Fruit fly (Drosophila melanogaster) whole organism, embryonic: ENCODE data around the gene Kdsr.
A peak's percentile ranks its signal among the peaks of the same experiment; 100 is the strongest.

Experiments used
- B-H2 ChIP-seq: fragments of 200-800 bp; sonication (Bioruptor generic); optimal IDR thresholded peaks from 2 replicates; lab custom pipeline; 2018; ENCODE audit warnings: missing biosample characterization, mild to moderate bottlenecking, missing genetic modification characterization
- Bgb ChIP-seq: fragments of 200-800 bp; sonication (Bioruptor generic); IDR thresholded peaks from 2 replicates; pipeline ENCODE4 v1.3.6; 2022; ENCODE audit warnings: missing biosample characterization, missing genetic modification characterization; ENCODE audit not compliant: partially characterized antibody
- CG10147 ChIP-seq: fragments of 200-800 bp; sonication (Bioruptor generic); optimal IDR thresholded peaks from 2 replicates; lab custom pipeline; 2019; ENCODE audit warnings: missing biosample characterization, mild to moderate bottlenecking, missing genetic modification characterization, moderate library complexity
- CG10431 ChIP-seq: fragments of 200-800 bp; sonication (Bioruptor generic); optimal IDR thresholded peaks from 3 replicates; lab custom pipeline; 2018; ENCODE audit warnings: missing biosample characterization, mild to moderate bottlenecking, missing genetic modification characterization
- CG10543 ChIP-seq: fragments of 200-800 bp; sonication (Bioruptor generic); optimal IDR thresholded peaks from 3 replicates; lab custom pipeline; 2017; ENCODE audit warnings: missing biosample characterization, mild to moderate bottlenecking, missing genetic modification characterization, moderate library complexity
- CG10654 ChIP-seq: fragments of 200-800 bp; sonication (Bioruptor generic); optimal IDR thresholded peaks from 2 replicates; lab custom pipeline; 2016; ENCODE audit warnings: missing biosample characterization, missing genetic modification characterization
- CG11695 ChIP-seq: fragments of 200-800 bp; sonication (Bioruptor generic); IDR thresholded peaks from 3 replicates; pipeline ENCODE4 v1.3.6; 2022; ENCODE audit warnings: missing biosample characterization, missing genetic modification characterization
- CG13296 ChIP-seq: fragments of 200-800 bp; sonication (Bioruptor generic); optimal IDR thresholded peaks from 3 replicates; lab custom pipeline; 2018; ENCODE audit warnings: missing biosample characterization, mild to moderate bottlenecking, missing genetic modification characterization
- CG14014 ChIP-seq: fragments of 200-800 bp; sonication (Bioruptor generic); IDR thresholded peaks from 2 replicates; pipeline ENCODE4 v1.3.6; 2022; ENCODE audit warnings: missing biosample characterization, missing genetic modification characterization
- CG17568 ChIP-seq: fragments of 200-800 bp; sonication (Bioruptor generic); optimal IDR thresholded peaks from 2 replicates; lab custom pipeline; 2018; ENCODE audit warnings: missing biosample characterization, mild to moderate bottlenecking, missing genetic modification characterization, moderate library complexity
- CG3163 ChIP-seq: fragments of 200-800 bp; sonication (Bioruptor generic); optimal IDR thresholded peaks from 3 replicates; lab custom pipeline; 2016; ENCODE audit warnings: missing biosample characterization, missing genetic modification characterization
- CG3281 ChIP-seq: fragments of 200-800 bp; sonication (Bioruptor generic); optimal IDR thresholded peaks from 3 replicates; lab custom pipeline; 2017; ENCODE audit warnings: missing biosample characterization, mild to moderate bottlenecking, missing genetic modification characterization
- CG34376 ChIP-seq: fragments of 200-800 bp; sonication (Bioruptor generic); optimal IDR thresholded peaks from 2 replicates; lab custom pipeline; 2018; ENCODE audit warnings: missing biosample characterization, mild to moderate bottlenecking, missing genetic modification characterization
- CG4282 ChIP-seq: fragments of 200-800 bp; sonication (Bioruptor generic); optimal IDR thresholded peaks from 2 replicates; lab custom pipeline; 2016; ENCODE audit warnings: missing biosample characterization, missing genetic modification characterization
- CG4617 ChIP-seq: fragments of 200-800 bp; sonication (Bioruptor generic); optimal IDR thresholded peaks from 3 replicates; lab custom pipeline; 2016; ENCODE audit warnings: missing biosample characterization, missing genetic modification characterization, borderline replicate concordance
- CG6272 ChIP-seq: fragments of 200-800 bp; sonication (Bioruptor generic); IDR thresholded peaks from 2 replicates; pipeline ENCODE4 v1.3.6; 2022; ENCODE audit warnings: missing biosample characterization, missing genetic modification characterization
- CG9437 ChIP-seq: fragments of 200-800 bp; sonication (Bioruptor generic); optimal IDR thresholded peaks from 2 replicates; lab custom pipeline; 2018; ENCODE audit warnings: missing biosample characterization, mild to moderate bottlenecking, missing genetic modification characterization
- D ChIP-seq, 2 experiments: fragments of 200-800 bp in 1 of 2; fragments of >200 bp in 1 of 2; sonication (Bioruptor generic) in 1 of 2; optimal IDR thresholded peaks; 2 replicates in 1 of 2; 3 replicates in 1 of 2; lab custom pipeline; 2017; ENCODE audit warnings: mild to moderate bottlenecking in 1 of 2, missing biosample characterization in 1 of 2, missing genetic modification characterization in 1 of 2, missing genetic modification reagents in 1 of 2
- D19A ChIP-seq: fragments of 200-800 bp; optimal IDR thresholded peaks from 3 replicates; lab custom pipeline; 2019; ENCODE audit warnings: missing biosample characterization, mild to moderate bottlenecking, missing genetic modification characterization, moderate library complexity
- Doc2 ChIP-seq: fragments of 200-800 bp; sonication (Bioruptor generic); IDR thresholded peaks from 2 replicates; pipeline ENCODE4 v1.3.6; 2022; ENCODE audit warnings: missing biosample characterization, missing genetic modification characterization
- Ets65A ChIP-seq: fragments of 200-800 bp; sonication (Bioruptor generic); peaks from one replicate; lab custom pipeline; 2016; ENCODE audit warnings: missing biosample characterization, missing genetic modification characterization
- Fer3 ChIP-seq: fragments of 200-800 bp; sonication (Bioruptor generic); optimal IDR thresholded peaks from 2 replicates; lab custom pipeline; 2018; ENCODE audit warnings: missing biosample characterization, mild to moderate bottlenecking, missing genetic modification characterization, moderate library complexity
- HLH54F ChIP-seq: fragments of 200-800 bp; sonication (Bioruptor generic); optimal IDR thresholded peaks from 3 replicates; lab custom pipeline; 2016; ENCODE audit warnings: missing biosample characterization, missing genetic modification characterization
- Hmr ChIP-seq: fragments of 200-800 bp; sonication (Bioruptor generic); optimal IDR thresholded peaks from 3 replicates; lab custom pipeline; 2017; ENCODE audit warnings: mild to moderate bottlenecking, missing biosample characterization, missing genetic modification reagents, missing genetic modification characterization
- Hmx ChIP-seq: fragments of 200-800 bp; sonication (Bioruptor generic); optimal IDR thresholded peaks from 2 replicates; lab custom pipeline; 2016; ENCODE audit warnings: missing biosample characterization, missing genetic modification characterization
- Kr ChIP-seq: fragments of 200-800 bp; sonication (Bioruptor generic); optimal IDR thresholded peaks from 2 replicates; lab custom pipeline; 2017; ENCODE audit warnings: missing biosample characterization, mild to moderate bottlenecking, missing genetic modification characterization
- Mad ChIP-seq: fragments of 200-800 bp; sonication (Bioruptor generic); optimal IDR thresholded peaks from 2 replicates; lab custom pipeline; 2016; ENCODE audit warnings: missing biosample characterization, missing genetic modification characterization
- Nf-YB ChIP-seq: fragments of 200-800 bp; sonication (Bioruptor generic); optimal IDR thresholded peaks from 3 replicates; lab custom pipeline; 2019; ENCODE audit warnings: missing biosample characterization, mild to moderate bottlenecking, missing genetic modification characterization, moderate library complexity
- Nf-YC ChIP-seq: fragments of 200-800 bp; optimal IDR thresholded peaks from 3 replicates; lab custom pipeline; 2019; ENCODE audit warnings: missing biosample characterization, mild to moderate bottlenecking, missing genetic modification characterization, moderate library complexity
- Rfx ChIP-seq: fragments of 200-800 bp; sonication (Bioruptor generic); IDR thresholded peaks from 2 replicates; pipeline ENCODE4 v1.3.6; 2022; ENCODE audit warnings: missing biosample characterization, missing genetic modification characterization
- Trl ChIP-seq, 3 experiments: fragments of >200 bp in 2 of 3; fragments of 200-800 bp in 1 of 3; sonication (Bioruptor generic) in 1 of 3; optimal IDR thresholded peaks; 2 replicates in 1 of 3; 3 replicates in 2 of 3; lab custom pipeline; 2016 to 2017; ENCODE audit warnings: missing biosample characterization in 1 of 3, missing genetic modification characterization in 1 of 3
- ap ChIP-seq: fragments of 200-800 bp; sonication (Bioruptor generic); IDR thresholded peaks from 2 replicates; pipeline ENCODE4 v1.3.6; 2022; ENCODE audit warnings: missing biosample characterization, missing genetic modification characterization
- az2 ChIP-seq: fragments of 200-800 bp; sonication (Bioruptor generic); optimal IDR thresholded peaks from 3 replicates; lab custom pipeline; 2016; ENCODE audit warnings: missing biosample characterization, missing genetic modification characterization
- chn ChIP-seq: fragments of 200-800 bp; sonication (Bioruptor generic); optimal IDR thresholded peaks from 2 replicates; lab custom pipeline; 2016; ENCODE audit warnings: missing biosample characterization, missing genetic modification characterization
- croc ChIP-seq: fragments of 200-800 bp; sonication (Bioruptor generic); conservative IDR thresholded peaks from 3 replicates; pipeline ENCODE4 v1.3.6; 2022; ENCODE audit warnings: missing biosample characterization, missing genetic modification characterization
- danr ChIP-seq: fragments of 200-800 bp; sonication (Bioruptor generic); IDR thresholded peaks from 2 replicates; pipeline ENCODE4 v1.3.6; 2022; ENCODE audit warnings: missing biosample characterization, missing genetic modification characterization
- dysf ChIP-seq: fragments of 200-800 bp; sonication (Bioruptor generic); IDR thresholded peaks from 3 replicates; pipeline ENCODE4 v1.3.6; 2022; ENCODE audit warnings: missing biosample characterization, missing genetic modification characterization
- fd102C ChIP-seq: fragments of 200-800 bp; sonication (Bioruptor generic); optimal IDR thresholded peaks from 2 replicates; lab custom pipeline; 2018; ENCODE audit warnings: missing biosample characterization, mild to moderate bottlenecking, missing genetic modification characterization, moderate library complexity
- fru ChIP-seq: fragments of >200 bp; optimal IDR thresholded peaks from 2 replicates; lab custom pipeline; 2017
- jigr1 ChIP-seq: fragments of 200-800 bp; sonication (Bioruptor generic); IDR thresholded peaks from 3 replicates; pipeline ENCODE4 v1.3.6; 2022; ENCODE audit warnings: missing biosample characterization, missing genetic modification characterization
- ken ChIP-seq: fragments of 200-800 bp; sonication (Bioruptor generic); IDR thresholded peaks from 3 replicates; pipeline ENCODE4 v1.3.6; 2022; ENCODE audit warnings: missing biosample characterization, missing genetic modification characterization
- mirr ChIP-seq: fragments of 200-800 bp; sonication (Bioruptor generic); optimal IDR thresholded peaks from 3 replicates; lab custom pipeline; 2018; ENCODE audit warnings: missing biosample characterization, mild to moderate bottlenecking, missing genetic modification characterization
- otp ChIP-seq: fragments of 200-800 bp; sonication (Bioruptor generic); IDR thresholded peaks from 3 replicates; pipeline ENCODE4, ENCODE4 v1.3.6; 2022; ENCODE audit warnings: missing biosample characterization, missing genetic modification characterization
- p53 ChIP-seq: fragments of 200-800 bp; sonication (Bioruptor generic); optimal IDR thresholded peaks from 2 replicates; lab custom pipeline; 2016; ENCODE audit warnings: missing biosample characterization, missing genetic modification characterization
- pita ChIP-seq: fragments of 200-800 bp; sonication (Bioruptor generic); optimal IDR thresholded peaks from 2 replicates; lab custom pipeline; 2017; ENCODE audit warnings: missing biosample characterization, mild to moderate bottlenecking, missing genetic modification characterization
- psq ChIP-seq: fragments of 200-800 bp; sonication (Bioruptor generic); optimal IDR thresholded peaks from 2 replicates; lab custom pipeline; 2017; ENCODE audit warnings: missing biosample characterization, missing genetic modification characterization
- sens-2 ChIP-seq: fragments of 200-800 bp; sonication (Bioruptor generic); IDR thresholded peaks from 2 replicates; pipeline ENCODE4 v1.3.6; 2022; ENCODE audit warnings: missing biosample characterization, missing genetic modification characterization
- sug ChIP-seq: fragments of 200-800 bp; optimal IDR thresholded peaks from 2 replicates; lab custom pipeline; 2019; ENCODE audit warnings: missing biosample characterization, mild to moderate bottlenecking, missing genetic modification characterization, moderate library complexity
- tll ChIP-seq, 2 experiments: fragments of 200-800 bp in 1 of 2; fragments of >200 bp in 1 of 2; sonication (Bioruptor generic) in 1 of 2; optimal IDR thresholded peaks; 2 replicates each; lab custom pipeline; 2017 to 2019; ENCODE audit warnings: missing biosample characterization in 2 of 2, missing genetic modification characterization in 2 of 2, mild to moderate bottlenecking in 1 of 2, moderate library complexity in 1 of 2

The Kdsr gene

dm6 chr3R:25295320-25296020 is 33.2 kb upstream of the Kdsr start, which contains the start of gene CG31102 (continued):
- TF ChIP-seq CG11695 (GFP tag; lab: Robert Waterston, UW) (no peak), Mad (GFP tag; lab: Kevin White, UChicago) (no peak), CG34376 (GFP tag; lab: Kevin White, UChicago) (peak; percentile 11), fru (lab: Kevin White, UChicago) (no peak), ken (GFP tag; lab: Robert Waterston, UW) (no peak), p53 (GFP tag; lab: Kevin White, UChicago) (no peak), CG10431 (GFP tag; lab: Kevin White, UChicago) (no peak), sug (tag; lab: Kevin White, UChicago) (peak; percentile 53), CG10654 (GFP tag; lab: Kevin White, UChicago) (no peak), chn (GFP tag; lab: Kevin White, UChicago) (no peak), jigr1 (GFP tag; lab: Robert Waterston, UW) (no peak), Hmx (GFP tag; lab: Kevin White, UChicago) (no peak), fd102C (no peak), ap (GFP tag; lab: Robert Waterston, UW) (no peak), dysf (GFP tag; lab: Robert Waterston, UW) (0 out of 3 replicates have a peak, but pooled peaks have one; percentile 21), CG10543 (GFP tag; lab: Kevin White, UChicago) (peak; percentile 32), Rfx (0 out of 2 replicates have a peak, but pooled peaks have one; percentile 12), danr (GFP tag; lab: Robert Waterston, UW) (no peak), croc (GFP tag; lab: Robert Waterston, UW) (no peak)

dm6 chr3R:25292864-25293284 is 30.6 kb upstream of the Kdsr start, which contains the start of gene CG31098:
Gene CG31098, minus strand, starts transcription at chr3R:25292977.
- TF ChIP-seq otp (GFP tag; lab: Robert Waterston, UW) (no peak), CG4282 (GFP tag; lab: Kevin White, UChicago) (no peak), CG14014 (no peak), Bgb (GFP tag; lab: Robert Waterston, UW) (no peak), HLH54F (GFP tag; lab: Kevin White, UChicago) (no peak), pita (GFP tag; lab: Kevin White, UChicago) (no peak), CG13296 (GFP tag; lab: Kevin White, UChicago) (peak; percentile 70), CG9437 (GFP tag; lab: Kevin White, UChicago) (no peak), Doc2 (GFP tag; lab: Robert Waterston, UW) (no peak), CG4617 (no peak), Ets65A (GFP tag; lab: Kevin White, UChicago) (no peak), CG17568 (GFP tag; lab: Kevin White, UChicago) (peak; percentile 63), Hmr (GFP tag; lab: Kevin White, UChicago) (peak; percentile 35), B-H2 (peak; percentile 61), Trl (optimal IDR thresholded peaks at IDR 0.05; lab: Kevin White, UChicago) (peak; percentile 47 to 51), Trl (GFP tag; optimal IDR thresholded peaks at IDR 0.05; lab: Kevin White, UChicago) (no peak), psq (no peak), Nf-YB (no peak), CG3281 (GFP tag; lab: Kevin White, UChicago) (peak; percentile 53), sens-2 (GFP tag; lab: Robert Waterston, UW) (no peak), CG3163 (GFP tag; lab: Kevin White, UChicago) (no peak), tll (GFP tag; optimal IDR thresholded peaks at IDR 0.05; lab: Kevin White, UChicago) (no peak), CG6272 (GFP tag; lab: Robert Waterston, UW) (no peak), Kr (GFP tag; lab: Kevin White, UChicago) (no peak), D (optimal IDR thresholded peaks at IDR 0.05; lab: Kevin White, UChicago) (no peak), D (GFP tag; optimal IDR thresholded peaks at IDR 0.05; lab: Kevin White, UChicago) (no peak), az2 (GFP tag; lab: Kevin White, UChicago) (no peak), Nf-YC (tag; lab: Kevin White, UChicago) (no peak), mirr (peak; percentile 76), D19A (tag; lab: Kevin White, UChicago) (no peak), CG10147 (peak; percentile 11), Fer3 (tag; lab: Kevin White, UChicago) (no peak)
